Worm (Caenorhabditis elegans): Measurements from ENCODE around the gene B0524.3.
A peak's percentile ranks its signal among the peaks of the same experiment; 100 is the strongest.
"Not testable (repeated sequence)": the region's sequence is repeated elsewhere in the genome, so short reads cannot be mapped to it uniquely, and the experiment has no call there.

ce11 chrIII:1900406-1900805, 13.0 kb downstream of the B0524.3 start:
- not testable (repeated sequence) for TF ChIP-seq nhr-12 (tag; optimal IDR thresholded peaks at IDR 0.05); pha-4 (tag; optimal IDR thresholded peaks at IDR 0.05); mls-2 (tag; optimal IDR thresholded peaks at IDR 0.05); flh-1 (GFP tag; optimal IDR thresholded peaks at IDR 0.05); mep-1 (tag; optimal IDR thresholded peaks at IDR 0.05); unc-62 (GFP tag; optimal IDR thresholded peaks at IDR 0.05); mab-5 (tag; optimal IDR thresholded peaks at IDR 0.05); ces-1 (GFP tag; optimal IDR thresholded peaks at IDR 0.05); unc-39 (tag; optimal IDR thresholded peaks at IDR 0.05); elt-1 (tag; optimal IDR thresholded peaks at IDR 0.05; ENCODE audit: borderline replicate concordance, insufficient read depth); blmp-1 (tag; optimal IDR thresholded peaks at IDR 0.05); sptf-1 (tag; optimal IDR thresholded peaks at IDR 0.05); nhr-237 (tag; optimal IDR thresholded peaks at IDR 0.05)
- peak; percentile 22 for TF ChIP-seq lsy-2 (tag; optimal IDR thresholded peaks at IDR 0.05)

All from whole organism, mixed stage, embryonic.